Worm (Caenorhabditis elegans) whole organism, L1 larva: ENCODE data around the gene D1086.1.

ENCODE experiments used
- C34B4.2 ChIP-seq: sonication (generic microtip); optimal IDR thresholded peaks from 2 replicates; lab custom pipeline; 2017; ENCODE audit warnings: mild to moderate bottlenecking, missing genetic modification characterization, missing compliant biosample characterization
- F16B12.6 ChIP-seq: fragments of 150-350 bp; optimal IDR thresholded peaks from 2 replicates; lab custom pipeline; 2014; ENCODE audit warnings: missing biosample characterization, missing genetic modification characterization
- Y116A8C.19 ChIP-seq: sonication (generic microtip); optimal IDR thresholded peaks from 2 replicates; lab custom pipeline; 2016; ENCODE audit warnings: missing compliant biosample characterization, missing genetic modification characterization, borderline replicate concordance
- alr-1 ChIP-seq: fragments of 200-800 bp; sonication (Bioruptor generic); optimal IDR thresholded peaks from 2 replicates; lab custom pipeline; 2018; ENCODE audit warnings: borderline replicate concordance, mild to moderate bottlenecking, missing genetic modification characterization, missing compliant biosample characterization
- blmp-1 ChIP-seq: fragments of 150-350 bp; optimal IDR thresholded peaks from 2 replicates; lab custom pipeline; 2014; ENCODE audit warnings: missing biosample characterization, missing genetic modification characterization
- ceh-63 ChIP-seq: fragments of 200-800 bp; sonication (Bioruptor generic); optimal IDR thresholded peaks from 2 replicates; lab custom pipeline; 2018; ENCODE audit warnings: mild to moderate bottlenecking, missing genetic modification characterization, missing compliant biosample characterization
- ceh-8 ChIP-seq: fragments of 200-800 bp; sonication (Bioruptor generic); optimal IDR thresholded peaks from 2 replicates; lab custom pipeline; 2018; ENCODE audit warnings: mild to moderate bottlenecking, missing genetic modification characterization, moderate library complexity, missing compliant biosample characterization
- ceh-90 ChIP-seq: sonication (generic microtip); optimal IDR thresholded peaks from 2 replicates; lab custom pipeline; 2016; ENCODE audit warnings: missing genetic modification characterization, missing compliant biosample characterization
- ces-1 ChIP-seq: fragments of 150-350 bp; optimal IDR thresholded peaks from 2 replicates; lab custom pipeline; 2014; ENCODE audit warnings: missing biosample characterization, missing genetic modification reagents, missing genetic modification characterization
- dpl-1 ChIP-seq, 3 experiments: fragments of 150-350 bp in 2 of 3; sonication (generic microtip) in 1 of 3; optimal IDR thresholded peaks; 2 replicates each; lab custom pipeline; 2014 to 2017; ENCODE audit warnings: missing biosample characterization in 3 of 3, missing genetic modification characterization in 3 of 3, missing genetic modification reagents in 3 of 3
- efl-3 ChIP-seq: fragments of 200-800 bp; sonication (Bioruptor generic); optimal IDR thresholded peaks from 2 replicates; lab custom pipeline; 2018; ENCODE audit warnings: mild to moderate bottlenecking, missing genetic modification characterization, missing compliant biosample characterization
- egl-27 ChIP-seq, 2 experiments: fragments of 150-350 bp in 1 of 2; sonication (generic microtip); optimal IDR thresholded peaks; 3 replicates each; lab custom pipeline; 2017 to 2018; ENCODE audit warnings: missing biosample characterization in 2 of 2, missing genetic modification characterization in 2 of 2, missing genetic modification reagents in 2 of 2
- ets-5 ChIP-seq: fragments of 200-800 bp; sonication (Bioruptor generic); IDR thresholded peaks from 2 replicates; pipeline ENCODE4 v1.3.6; 2022; ENCODE audit warnings: missing genetic modification characterization, missing compliant biosample characterization
- fkh-10 ChIP-seq: sonication (generic microtip); optimal IDR thresholded peaks from 2 replicates; lab custom pipeline; 2017; ENCODE audit warnings: missing biosample characterization, missing genetic modification reagents, missing genetic modification characterization
- fkh-4 ChIP-seq: sonication (generic microtip); optimal IDR thresholded peaks from 2 replicates; lab custom pipeline; 2016; ENCODE audit warnings: missing compliant biosample characterization, missing genetic modification characterization, borderline replicate concordance
- fkh-8 ChIP-seq: sonication (generic microtip); optimal IDR thresholded peaks from 2 replicates; lab custom pipeline; 2016; ENCODE audit warnings: mild to moderate bottlenecking, missing genetic modification characterization, missing compliant biosample characterization
- hpl-2 ChIP-seq: fragments of 150-350 bp; optimal IDR thresholded peaks from 2 replicates; lab custom pipeline; 2014; ENCODE audit warnings: missing biosample characterization, missing genetic modification reagents, missing genetic modification characterization
- isw-1 ChIP-seq: fragments of 200-800 bp; sonication (Bioruptor generic); IDR thresholded peaks from 2 replicates; pipeline ENCODE4 v1.3.6; 2022; ENCODE audit warnings: missing genetic modification characterization, missing compliant biosample characterization
- lin-13 ChIP-seq: fragments of 150-350 bp; optimal IDR thresholded peaks from 2 replicates; lab custom pipeline; 2014; ENCODE audit warnings: missing biosample characterization, missing genetic modification reagents, missing genetic modification characterization
- lin-14 ChIP-seq: fragments of 200-800 bp; sonication (Bioruptor generic); optimal IDR thresholded peaks from 2 replicates; lab custom pipeline; 2018; ENCODE audit warnings: mild to moderate bottlenecking, missing genetic modification characterization, moderate library complexity, missing compliant biosample characterization
- lin-35 ChIP-seq, 2 experiments: fragments of 150-350 bp; optimal IDR thresholded peaks; 2 replicates each; lab custom pipeline; 2014; ENCODE audit warnings: missing biosample characterization in 2 of 2, missing genetic modification characterization in 2 of 2, missing genetic modification reagents in 2 of 2
- lir-3 ChIP-seq: sonication (generic microtip); optimal IDR thresholded peaks from 2 replicates; lab custom pipeline; 2016; ENCODE audit warnings: mild to moderate bottlenecking, missing genetic modification characterization, moderate library complexity, missing compliant biosample characterization; ENCODE audit not compliant: poor library complexity
- lsy-2 ChIP-seq, 2 experiments: fragments of 150-350 bp; optimal IDR thresholded peaks; 2 replicates each; lab custom pipeline; 2014; ENCODE audit warnings: missing biosample characterization in 2 of 2, missing genetic modification characterization in 2 of 2
- mab-9 ChIP-seq: fragments of 200-800 bp; sonication (Bioruptor generic); IDR thresholded peaks from 2 replicates; pipeline ENCODE4 v1.3.6; 2022; ENCODE audit warnings: missing genetic modification reagents, missing genetic modification characterization, missing compliant biosample characterization
- mdl-1 ChIP-seq, 2 experiments: fragments of 150-350 bp; optimal IDR thresholded peaks; 2 replicates each; lab custom pipeline; 2014 to 2017; ENCODE audit warnings: missing biosample characterization in 2 of 2, missing genetic modification characterization in 2 of 2, inconsistent platforms in 1 of 2
- mef-2 ChIP-seq: fragments of 150-350 bp; optimal IDR thresholded peaks from 2 replicates; lab custom pipeline; 2014; ENCODE audit warnings: missing biosample characterization, missing genetic modification characterization
- nhr-11 ChIP-seq: fragments of 150-350 bp; optimal IDR thresholded peaks from 2 replicates; lab custom pipeline; 2014; ENCODE audit warnings: missing biosample characterization, missing genetic modification characterization
- nhr-12 ChIP-seq: sonication (generic microtip); optimal IDR thresholded peaks from 2 replicates; lab custom pipeline; 2017; ENCODE audit warnings: missing biosample characterization, missing genetic modification characterization
- nhr-19 ChIP-seq: fragments of 200-800 bp; sonication (Bioruptor generic); conservative IDR thresholded peaks from 2 replicates; pipeline ENCODE4 v1.3.6; 2022; ENCODE audit warnings: missing genetic modification characterization, missing compliant biosample characterization
- nhr-20 ChIP-seq: sonication (generic microtip); optimal IDR thresholded peaks from 2 replicates; lab custom pipeline; 2016; ENCODE audit warnings: mild to moderate bottlenecking, missing genetic modification characterization, missing compliant biosample characterization
- nhr-28 ChIP-seq: fragments of 150-350 bp; optimal IDR thresholded peaks from 2 replicates; lab custom pipeline; 2014; ENCODE audit warnings: missing biosample characterization, missing genetic modification characterization
- nhr-47 ChIP-seq: sonication (generic microtip); optimal IDR thresholded peaks from 2 replicates; lab custom pipeline; 2016; ENCODE audit warnings: mild to moderate bottlenecking, missing genetic modification characterization, moderate library complexity, missing compliant biosample characterization
- nhr-76 ChIP-seq: sonication (generic microtip); optimal IDR thresholded peaks from 2 replicates; lab custom pipeline; 2017; ENCODE audit warnings: missing biosample characterization, missing genetic modification characterization
- pag-3 ChIP-seq: sonication (generic microtip); optimal IDR thresholded peaks from 2 replicates; lab custom pipeline; 2017; ENCODE audit warnings: missing genetic modification characterization, mild to moderate bottlenecking, missing compliant biosample characterization, antibody characterized with exemption, borderline replicate concordance; ENCODE audit not compliant: insufficient read depth
- pax-3 ChIP-seq: fragments of 200-800 bp; sonication (Bioruptor generic); optimal IDR thresholded peaks from 2 replicates; lab custom pipeline; 2018; ENCODE audit warnings: mild to moderate bottlenecking, missing genetic modification characterization, moderate library complexity, missing compliant biosample characterization
- pqm-1 ChIP-seq: sonication (generic microtip); optimal IDR thresholded peaks from 3 replicates; lab custom pipeline; 2017; ENCODE audit warnings: missing biosample characterization, missing genetic modification characterization
- rnt-1 ChIP-seq: sonication (generic microtip); optimal IDR thresholded peaks from 2 replicates; lab custom pipeline; 2016; ENCODE audit warnings: mild to moderate bottlenecking, missing genetic modification characterization, moderate library complexity, missing compliant biosample characterization
- snpc-4 ChIP-seq: fragments of 150-350 bp; optimal IDR thresholded peaks from 2 replicates; lab custom pipeline; 2014; ENCODE audit warnings: missing biosample characterization, missing genetic modification characterization
- sox-4 ChIP-seq: sonication (generic microtip); optimal IDR thresholded peaks from 2 replicates; lab custom pipeline; 2016; ENCODE audit warnings: missing genetic modification characterization, missing compliant biosample characterization
- sup-37 ChIP-seq: fragments of 200-800 bp; sonication (Bioruptor generic); optimal IDR thresholded peaks from 2 replicates; lab custom pipeline; 2018; ENCODE audit warnings: mild to moderate bottlenecking, missing genetic modification characterization, missing compliant biosample characterization
- swsn-7 ChIP-seq: sonication (generic microtip); optimal IDR thresholded peaks from 2 replicates; lab custom pipeline; 2016; ENCODE audit warnings: missing genetic modification characterization, missing compliant biosample characterization
- tbx-2 ChIP-seq: sonication (generic microtip); optimal IDR thresholded peaks from 2 replicates; lab custom pipeline; 2016; ENCODE audit warnings: missing genetic modification characterization, missing compliant biosample characterization
- tlp-1 ChIP-seq: fragments of 150-350 bp; optimal IDR thresholded peaks from 2 replicates; lab custom pipeline; 2014; ENCODE audit warnings: missing biosample characterization, missing genetic modification characterization
- unc-130 ChIP-seq: fragments of 150-350 bp; optimal IDR thresholded peaks from 2 replicates; lab custom pipeline; 2017; ENCODE audit warnings: missing biosample characterization, missing genetic modification characterization, inconsistent platforms
- unc-30 ChIP-seq: sonication (generic microtip); optimal IDR thresholded peaks from 2 replicates; lab custom pipeline; 2017; ENCODE audit warnings: missing biosample characterization, missing genetic modification characterization
- unc-98 ChIP-seq: fragments of 200-800 bp; sonication (Bioruptor generic); IDR thresholded peaks from 2 replicates; pipeline ENCODE4 v1.3.6; 2022; ENCODE audit warnings: missing genetic modification characterization, missing compliant biosample characterization
- vab-15 ChIP-seq: sonication (generic microtip); optimal IDR thresholded peaks from 2 replicates; lab custom pipeline; 2017; ENCODE audit warnings: missing genotype, mild to moderate bottlenecking, missing genetic modification characterization, missing compliant biosample characterization
- zag-1 ChIP-seq: fragments of 150-350 bp; optimal IDR thresholded peaks from 2 replicates; lab custom pipeline; 2014; ENCODE audit warnings: missing biosample characterization, missing genetic modification characterization
- zip-4 ChIP-seq: fragments of 200-800 bp; sonication (Bioruptor generic); optimal IDR thresholded peaks from 2 replicates; lab custom pipeline; 2018; ENCODE audit warnings: mild to moderate bottlenecking, missing genetic modification characterization, moderate library complexity, missing compliant biosample characterization

The D1086.1 gene

ce11 chrV:14090309-14090967, 8.2 kb upstream of the D1086.1 start, which contains the start of the genes D1086.5 and him-5:
Gene D1086.5, minus strand, starts transcription at chrV:14090359.
Gene him-5, plus strand, starts transcription at chrV:14090426.
- no peak for TF ChIP-seq dpl-1 (GFP tag; optimal IDR thresholded peaks at IDR 0.05; lab: Kevin White, UChicago)
- TF ChIP-seq tbx-2 (tag; lab: Kevin White, UChicago): no peak
- TF ChIP-seq rnt-1: peak; percentile 17
- peak; percentile 8 for TF ChIP-seq unc-130 (tag; lab: Kevin White, UChicago)
- TF ChIP-seq lir-3: no peak

DNA sequence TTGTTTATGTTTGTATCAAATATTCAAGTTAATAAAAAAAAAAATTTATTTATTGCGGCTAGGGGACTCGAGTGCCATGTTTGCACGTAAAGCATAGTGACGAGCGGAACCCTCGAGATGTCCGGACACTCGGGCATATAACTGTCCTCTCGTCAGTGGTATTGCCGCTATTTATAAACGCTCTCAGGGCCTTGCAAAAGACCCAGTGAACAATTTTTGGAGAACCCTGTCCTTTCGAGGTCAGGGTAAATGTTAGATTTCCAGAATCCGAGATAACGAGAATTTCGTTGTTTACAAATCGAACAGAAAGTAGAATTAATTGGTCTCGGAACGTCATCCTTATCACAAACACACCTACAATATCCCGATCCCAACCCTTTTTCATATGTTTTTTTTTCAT, 6.3 kb upstream of the D1086.1 start, which contains the start of gene D1086.3:
Gene D1086.3, plus strand, starts transcription at position 390 of the 400 bp plus-strand sequence.
- TF ChIP-seq nhr-28 (tag; lab: Kevin White, UChicago) (no peak), mab-9 (GFP tag; lab: Robert Waterston, UW) (no peak), mdl-1 (tag; optimal IDR thresholded peaks at IDR 0.05; lab: Kevin White, UChicago) (no peak), pqm-1 (tag; lab: Kevin White, UChicago) (no peak), fkh-10 (GFP tag; lab: Kevin White, UChicago) (no peak), nhr-12 (tag; lab: Kevin White, UChicago) (no peak), sup-37 (GFP tag; lab: Kevin White, UChicago) (no peak), ceh-8 (no peak), zip-4 (GFP tag; lab: Kevin White, UChicago) (no peak), tbx-2 (tag; lab: Kevin White, UChicago) (peak; percentile 31), fkh-4 (tag; lab: Kevin White, UChicago) (no peak), zag-1 (no peak), unc-130 (tag; lab: Kevin White, UChicago) (no peak), vab-15 (tag; lab: Kevin White, UChicago) (no peak), nhr-11 (tag; lab: Kevin White, UChicago) (no peak), egl-27 (tag; optimal IDR thresholded peaks at IDR 0.05; lab: Kevin White, UChicago) (no peak), sox-4 (no peak), pax-3 (no peak), tlp-1 (tag; lab: Kevin White, UChicago) (no peak), isw-1 (no peak), nhr-20 (tag; lab: Kevin White, UChicago) (peak; percentile 51), swsn-7 (tag; lab: Kevin White, UChicago) (peak; percentile 65), dpl-1 (GFP tag; optimal IDR thresholded peaks at IDR 0.05; lab: Kevin White, UChicago) (no peak), fkh-8 (tag; lab: Kevin White, UChicago) (no peak), Y116A8C.19 (tag; lab: Kevin White, UChicago) (no peak), lin-35 (GFP tag; optimal IDR thresholded peaks at IDR 0.05; lab: Kevin White, UChicago) (no peak), ceh-90 (no peak), unc-30 (tag; lab: Kevin White, UChicago) (no peak), ets-5 (GFP tag; lab: Robert Waterston, UW) (no peak), C34B4.2 (no peak), nhr-19 (GFP tag; lab: Robert Waterston, UW) (peak; percentile 80), ces-1 (GFP tag; lab: Kevin White, UChicago) (no peak), blmp-1 (tag; lab: Kevin White, UChicago) (no peak), snpc-4 (tag; lab: Kevin White, UChicago) (peak; percentile 98), lsy-2 (tag; optimal IDR thresholded peaks at IDR 0.05; lab: Kevin White, UChicago) (peak in 1 of 2 experiments; percentile 42), efl-3 (GFP tag; lab: Kevin White, UChicago) (no peak), nhr-47 (tag; lab: Kevin White, UChicago) (peak; percentile 72), lin-13 (GFP tag; lab: Kevin White, UChicago) (no peak), hpl-2 (GFP tag; lab: Kevin White, UChicago) (no peak), nhr-76 (tag; lab: Kevin White, UChicago) (no peak), alr-1 (tag; lab: Kevin White, UChicago) (no peak), unc-98 (no peak), pag-3 (tag; lab: Kevin White, UChicago) (no peak), rnt-1 (peak; percentile 82), ceh-63 (GFP tag; lab: Kevin White, UChicago) (no peak), mef-2 (no peak), F16B12.6 (no peak), lin-14 (peak; percentile 4)
